Fruit fly (Drosophila melanogaster) whole organism, embryonic: ENCODE results near the gene Sfp33A3.

Experiments
- Atf6 ChIP-seq: fragments of 200-800 bp; sonication (Bioruptor generic); IDR thresholded peaks from 2 replicates; pipeline ENCODE4 v1.3.6; 2022; ENCODE audit warnings: missing biosample characterization, missing genetic modification characterization
- Bgb ChIP-seq: fragments of 200-800 bp; sonication (Bioruptor generic); IDR thresholded peaks from 2 replicates; pipeline ENCODE4 v1.3.6; 2022; ENCODE audit warnings: missing biosample characterization, missing genetic modification characterization; ENCODE audit not compliant: partially characterized antibody
- BtbVII ChIP-seq: fragments of 200-800 bp; sonication (Bioruptor generic); optimal IDR thresholded peaks from 3 replicates; lab custom pipeline; 2017; ENCODE audit warnings: missing biosample characterization, mild to moderate bottlenecking, missing genetic modification characterization
- CG10267 ChIP-seq: fragments of 200-800 bp; sonication (Bioruptor generic); optimal IDR thresholded peaks from 2 replicates; lab custom pipeline; 2018; ENCODE audit warnings: missing biosample characterization, mild to moderate bottlenecking, missing genetic modification characterization, moderate library complexity
- CG13123 ChIP-seq: fragments of 200-800 bp; sonication (Bioruptor generic); optimal IDR thresholded peaks from 2 replicates; lab custom pipeline; 2016; ENCODE audit warnings: missing biosample characterization, missing genetic modification characterization
- CG13624 ChIP-seq: fragments of 200-800 bp; sonication (Bioruptor generic); optimal IDR thresholded peaks from 2 replicates; lab custom pipeline; 2016; ENCODE audit warnings: missing biosample characterization, missing genetic modification characterization
- CG14050 ChIP-seq: fragments of 200-800 bp; sonication (Bioruptor generic); IDR thresholded peaks from 3 replicates; pipeline ENCODE4 v1.3.6; 2022; ENCODE audit warnings: missing biosample characterization, missing genetic modification characterization
- CG16863 ChIP-seq: fragments of 200-800 bp; sonication (Bioruptor generic); optimal IDR thresholded peaks from 3 replicates; lab custom pipeline; 2016; ENCODE audit warnings: missing biosample characterization, missing genetic modification characterization
- CG17186 ChIP-seq: fragments of 200-800 bp; sonication (Bioruptor generic); optimal IDR thresholded peaks from 3 replicates; lab custom pipeline; 2017; ENCODE audit warnings: missing biosample characterization, missing genetic modification reagents, missing genetic modification characterization
- CG17361 ChIP-seq: fragments of 200-800 bp; sonication (Bioruptor generic); IDR thresholded peaks from 3 replicates; pipeline ENCODE4 v1.3.6; 2022; ENCODE audit warnings: missing biosample characterization, missing genetic modification characterization
- CG18599 ChIP-seq: fragments of 200-800 bp; sonication (Bioruptor generic); optimal IDR thresholded peaks from 3 replicates; lab custom pipeline; 2017; ENCODE audit warnings: missing biosample characterization, missing genetic modification characterization, mild to moderate bottlenecking, moderate library complexity, missing genetic modification reagents
- CG2678 ChIP-seq: fragments of 200-800 bp; sonication (Bioruptor generic); optimal IDR thresholded peaks from 3 replicates; lab custom pipeline; 2019; ENCODE audit warnings: missing biosample characterization, mild to moderate bottlenecking, missing genetic modification characterization, moderate library complexity
- CG3163 ChIP-seq: fragments of 200-800 bp; sonication (Bioruptor generic); optimal IDR thresholded peaks from 3 replicates; lab custom pipeline; 2016; ENCODE audit warnings: missing biosample characterization, missing genetic modification characterization
- CG3726 ChIP-seq: fragments of 200-800 bp; sonication (Bioruptor generic); IDR thresholded peaks from 3 replicates; pipeline ENCODE4, ENCODE4 v1.3.6; 2022; ENCODE audit warnings: missing biosample characterization, missing genetic modification characterization
- CG42726 ChIP-seq: fragments of 200-800 bp; sonication (Bioruptor generic); IDR thresholded peaks from 2 replicates; pipeline ENCODE4 v1.3.6; 2022; ENCODE audit warnings: missing biosample characterization, missing genetic modification characterization; ENCODE audit not compliant: partially characterized antibody
- CG4328 ChIP-seq: fragments of 200-800 bp; sonication (Bioruptor generic); optimal IDR thresholded peaks from 3 replicates; lab custom pipeline; 2017; ENCODE audit warnings: missing biosample characterization, missing genetic modification reagents, missing genetic modification characterization
- CG4360 ChIP-seq: fragments of 200-800 bp; sonication (Bioruptor generic); IDR thresholded peaks from 2 replicates; pipeline ENCODE4 v1.3.6; 2022; ENCODE audit warnings: missing biosample characterization, missing genetic modification characterization
- CG4404 ChIP-seq: fragments of 200-800 bp; sonication (Bioruptor generic); IDR thresholded peaks from 2 replicates; pipeline ENCODE4 v1.3.6; 2022; ENCODE audit warnings: missing biosample characterization, missing genetic modification characterization
- CG4617 ChIP-seq: fragments of 200-800 bp; sonication (Bioruptor generic); optimal IDR thresholded peaks from 3 replicates; lab custom pipeline; 2016; ENCODE audit warnings: missing biosample characterization, missing genetic modification characterization, borderline replicate concordance
- CG4707 ChIP-seq: fragments of 200-800 bp; sonication (Bioruptor generic); optimal IDR thresholded peaks from 2 replicates; lab custom pipeline; 2018; ENCODE audit warnings: missing biosample characterization, mild to moderate bottlenecking, missing genetic modification characterization, moderate library complexity
- CG4730 ChIP-seq: fragments of 200-800 bp; sonication (Bioruptor generic); IDR thresholded peaks from 2 replicates; pipeline ENCODE4 v1.3.6; 2022; ENCODE audit warnings: missing biosample characterization, missing genetic modification characterization
- CG5953 ChIP-seq: fragments of 200-800 bp; sonication (Bioruptor generic); IDR thresholded peaks from 2 replicates; pipeline ENCODE4 v1.3.6; 2022; ENCODE audit warnings: missing biosample characterization, missing genetic modification characterization
- CG6175 ChIP-seq: fragments of 200-800 bp; sonication (Bioruptor generic); IDR thresholded peaks from 3 replicates; pipeline ENCODE4 v1.3.6; 2022; ENCODE audit warnings: missing biosample characterization, missing genetic modification characterization
- CG6254 ChIP-seq: fragments of 200-800 bp; sonication (Bioruptor generic); optimal IDR thresholded peaks from 3 replicates; lab custom pipeline; 2017; ENCODE audit warnings: mild to moderate bottlenecking, missing biosample characterization, missing genetic modification reagents, missing genetic modification characterization
- CG6791 ChIP-seq: fragments of 200-800 bp; sonication (Bioruptor generic); IDR thresholded peaks from 3 replicates; pipeline ENCODE4 v1.3.6; 2022; ENCODE audit warnings: missing biosample characterization, missing genetic modification characterization; ENCODE audit not compliant: partially characterized antibody
- CG8765 ChIP-seq: fragments of 200-800 bp; sonication (Bioruptor generic); IDR thresholded peaks from 2 replicates; pipeline ENCODE4 v1.3.6; 2022; ENCODE audit warnings: missing biosample characterization, missing genetic modification characterization
- CG9609 ChIP-seq: fragments of 200-800 bp; sonication (Bioruptor generic); optimal IDR thresholded peaks from 3 replicates; lab custom pipeline; 2016; ENCODE audit warnings: missing biosample characterization, missing genetic modification characterization
- CoRest ChIP-seq: fragments of 200-800 bp; sonication (Bioruptor generic); optimal IDR thresholded peaks from 3 replicates; lab custom pipeline; 2018; ENCODE audit warnings: missing biosample characterization, mild to moderate bottlenecking, missing genetic modification characterization, moderate library complexity
- E2f2 ChIP-seq: fragments of 200-800 bp; sonication (Bioruptor generic); IDR thresholded peaks from 2 replicates; pipeline ENCODE4 v1.3.6; 2022; ENCODE audit warnings: missing biosample characterization, missing genetic modification characterization
- Elba2 ChIP-seq: fragments of 200-800 bp; sonication (Bioruptor generic); optimal IDR thresholded peaks from 3 replicates; lab custom pipeline; 2016; ENCODE audit warnings: missing biosample characterization, missing genetic modification characterization
- MBD-R2 ChIP-seq: fragments of 200-800 bp; sonication (Bioruptor generic); IDR thresholded peaks from 2 replicates; pipeline ENCODE4 v1.3.6; 2022; ENCODE audit warnings: missing biosample characterization, missing genetic modification characterization
- Max ChIP-seq: fragments of 200-800 bp; sonication (Bioruptor generic); optimal IDR thresholded peaks from 2 replicates; lab custom pipeline; 2016; ENCODE audit warnings: missing biosample characterization, mild to moderate bottlenecking, missing genetic modification characterization
- NK7.1 ChIP-seq: fragments of 200-800 bp; sonication (Bioruptor generic); optimal IDR thresholded peaks from 3 replicates; lab custom pipeline; 2016; ENCODE audit warnings: missing biosample characterization, missing genetic modification characterization
- Spps ChIP-seq: fragments of 200-800 bp; sonication (Bioruptor generic); optimal IDR thresholded peaks from 2 replicates; lab custom pipeline; 2018; ENCODE audit warnings: missing biosample characterization, mild to moderate bottlenecking, missing genetic modification characterization
- TFAM ChIP-seq: fragments of 200-800 bp; sonication (Bioruptor generic); optimal IDR thresholded peaks from 2 replicates; lab custom pipeline; 2017; ENCODE audit warnings: missing biosample characterization, missing genetic modification characterization, inconsistent platforms
- Taf1 ChIP-seq: fragments of 200-800 bp; sonication (Bioruptor generic); IDR thresholded peaks from 2 replicates; pipeline ENCODE4 v1.3.6; 2022; ENCODE audit warnings: missing biosample characterization, missing genetic modification characterization
- Usf ChIP-seq: fragments of 200-800 bp; sonication (Bioruptor generic); optimal IDR thresholded peaks from 2 replicates; lab custom pipeline; 2017; ENCODE audit warnings: missing genotype, missing biosample characterization, missing genetic modification characterization
- YL-1 ChIP-seq: fragments of 200-800 bp; sonication (Bioruptor generic); optimal IDR thresholded peaks from 3 replicates; lab custom pipeline; 2017; ENCODE audit warnings: missing biosample characterization, mild to moderate bottlenecking, missing genetic modification characterization
- ase ChIP-seq: fragments of 200-800 bp; sonication (Bioruptor generic); IDR thresholded peaks from 3 replicates; pipeline ENCODE4 v1.3.6; 2022; ENCODE audit warnings: missing biosample characterization, missing genetic modification characterization
- chinmo ChIP-seq: fragments of 200-800 bp; sonication (Bioruptor generic); IDR thresholded peaks from 4 replicates; pipeline ENCODE4 v1.3.6; 2022; ENCODE audit warnings: missing biosample characterization, missing genetic modification characterization; ENCODE audit not compliant: partially characterized antibody
- gce ChIP-seq: fragments of 200-800 bp; sonication (Bioruptor generic); IDR thresholded peaks from 3 replicates; pipeline ENCODE4 v1.3.6; 2022; ENCODE audit warnings: missing biosample characterization, missing genetic modification characterization
- ham ChIP-seq: fragments of 200-800 bp; sonication (Bioruptor generic); IDR thresholded peaks from 2 replicates; pipeline ENCODE4 v1.3.6; 2022; ENCODE audit warnings: missing biosample characterization, missing genetic modification characterization
- luna ChIP-seq: fragments of 200-800 bp; sonication (Bioruptor generic); optimal IDR thresholded peaks from 2 replicates; lab custom pipeline; 2016; ENCODE audit warnings: missing biosample characterization, missing genetic modification characterization
- mld ChIP-seq: fragments of 200-800 bp; sonication (Bioruptor generic); IDR thresholded peaks from 3 replicates; pipeline ENCODE4 v1.3.6; 2022; ENCODE audit warnings: missing biosample characterization, missing genetic modification characterization; ENCODE audit not compliant: partially characterized antibody
- onecut ChIP-seq: fragments of 200-800 bp; sonication (Bioruptor generic); IDR thresholded peaks from 2 replicates; pipeline ENCODE4 v1.3.6; 2022; ENCODE audit warnings: missing biosample characterization, missing genetic modification characterization
- p53 ChIP-seq: fragments of 200-800 bp; sonication (Bioruptor generic); optimal IDR thresholded peaks from 2 replicates; lab custom pipeline; 2016; ENCODE audit warnings: missing biosample characterization, missing genetic modification characterization
- salm ChIP-seq: fragments of 200-800 bp; sonication (Bioruptor generic); optimal IDR thresholded peaks from 2 replicates; lab custom pipeline; 2018; ENCODE audit warnings: missing biosample characterization, mild to moderate bottlenecking, missing genetic modification characterization
- sob ChIP-seq: fragments of 200-800 bp; sonication (Bioruptor generic); IDR thresholded peaks from 2 replicates; pipeline ENCODE4 v1.3.6; 2022; ENCODE audit warnings: missing biosample characterization, missing genetic modification characterization
- ssp ChIP-seq: fragments of 200-800 bp; sonication (Bioruptor generic); IDR thresholded peaks from 2 replicates; pipeline ENCODE4 v1.3.6; 2022; ENCODE audit warnings: missing biosample characterization, missing genetic modification characterization
- tup ChIP-seq: fragments of 200-800 bp; sonication (Bioruptor generic); optimal IDR thresholded peaks from 2 replicates; lab custom pipeline; 2016; ENCODE audit warnings: missing biosample characterization, mild to moderate bottlenecking, missing genetic modification characterization, moderate library complexity

The Sfp33A3 gene

dm6 chr2L:11812781-11813664 is 26.7 kb upstream of the Sfp33A3 start:
- TF ChIP-seq CG16863 (GFP tag; lab: Kevin White, UChicago) (no peak), CG6791 (GFP tag; lab: Robert Waterston, UW) (no peak), mld (no peak), CG9609 (GFP tag; lab: Kevin White, UChicago) (no peak), CG42726 (GFP tag; lab: Robert Waterston, UW) (no peak), Bgb (GFP tag; lab: Robert Waterston, UW) (no peak), onecut (GFP tag; lab: Robert Waterston, UW) (no peak), CG8765 (GFP tag; lab: Robert Waterston, UW) (no peak), CG4730 (GFP tag; lab: Robert Waterston, UW) (no peak), CG4360 (no peak), MBD-R2 (GFP tag; lab: Robert Waterston, UW) (peak; percentile 43; the same call in 1 of the 2 replicates), BtbVII (GFP tag; lab: Kevin White, UChicago) (no peak), CG4617 (GFP tag; lab: Kevin White, UChicago) (peak; percentile 68), CG17186 (GFP tag; lab: Kevin White, UChicago) (no peak), Max (no peak), CG3163 (GFP tag; lab: Kevin White, UChicago) (no peak), TFAM (no peak), Elba2 (no peak), p53 (GFP tag; lab: Kevin White, UChicago) (no peak), Taf1 (GFP tag; lab: Robert Waterston, UW) (no peak), tup (GFP tag; lab: Kevin White, UChicago) (no peak), ham (GFP tag; lab: Robert Waterston, UW) (no peak), sob (no peak), NK7.1 (GFP tag; lab: Kevin White, UChicago) (no peak), CG4328 (GFP tag; lab: Kevin White, UChicago) (no peak), gce (GFP tag; lab: Robert Waterston, UW) (no peak), CG17361 (GFP tag; lab: Robert Waterston, UW) (no peak), CG14050 (GFP tag; lab: Robert Waterston, UW) (no peak), CG6254 (GFP tag; lab: Kevin White, UChicago) (no peak), CG13123 (no peak), ase (GFP tag; lab: Robert Waterston, UW) (no peak), ssp (no peak), CG6175 (GFP tag; lab: Robert Waterston, UW) (no peak), CG3726 (GFP tag; lab: Robert Waterston, UW) (no peak), CG5953 (GFP tag; lab: Robert Waterston, UW) (no peak), CoRest (tag; lab: Kevin White, UChicago) (no peak), chinmo (GFP tag; lab: Robert Waterston, UW) (0 out of 4 replicates have a peak, but pooled peaks have one; percentile 68), CG18599 (no peak), YL-1 (GFP tag; lab: Kevin White, UChicago) (peak; percentile 33), E2f2 (GFP tag; lab: Robert Waterston, UW) (no peak), CG4404 (GFP tag; lab: Robert Waterston, UW) (no peak), CG10267 (no peak), CG2678 (peak; percentile 15), CG4707 (GFP tag; lab: Kevin White, UChicago) (no peak), Usf (GFP tag; lab: Kevin White, UChicago) (no peak), Spps (tag; lab: Kevin White, UChicago) (no peak), CG13624 (no peak), luna (GFP tag; lab: Kevin White, UChicago) (no peak), salm (tag; lab: Kevin White, UChicago) (no peak), Atf6 (GFP tag; lab: Robert Waterston, UW) (no peak)
